Worm (Caenorhabditis elegans) whole organism, dauer: Measurements from ENCODE around the gene gars-1.

Source experiments
- unc-62 ChIP-seq: sonication (generic microtip); optimal IDR thresholded peaks from 2 replicates; lab custom pipeline; 2017; ENCODE audit warnings: missing biosample characterization, missing genetic modification reagents, missing genetic modification characterization

Gene gars-1

ce11 chrIII:5153137-5153536 lies 10.3 kb downstream of the gars-1 start, which contains the start of the genes rbm-42 and grwd-1:
Gene rbm-42 (minus strand): TSS chrIII:5153229.
Gene grwd-1 (plus strand): TSS chrIII:5153464.
- no peak for TF ChIP-seq unc-62 (GFP tag; lab: Kevin White, UChicago)

- no peak for TF ChIP-seq unc-62 (GFP tag; lab: Kevin White, UChicago)
Observed at ce11 chrIII:5150980-5151379, 12.4 kb downstream of the gars-1 start.

- TF ChIP-seq unc-62 (GFP tag; lab: Kevin White, UChicago) = no peak
Observed at ce11 chrIII:5150012-5150411, 13.4 kb downstream of the gars-1 start.

DNA sequence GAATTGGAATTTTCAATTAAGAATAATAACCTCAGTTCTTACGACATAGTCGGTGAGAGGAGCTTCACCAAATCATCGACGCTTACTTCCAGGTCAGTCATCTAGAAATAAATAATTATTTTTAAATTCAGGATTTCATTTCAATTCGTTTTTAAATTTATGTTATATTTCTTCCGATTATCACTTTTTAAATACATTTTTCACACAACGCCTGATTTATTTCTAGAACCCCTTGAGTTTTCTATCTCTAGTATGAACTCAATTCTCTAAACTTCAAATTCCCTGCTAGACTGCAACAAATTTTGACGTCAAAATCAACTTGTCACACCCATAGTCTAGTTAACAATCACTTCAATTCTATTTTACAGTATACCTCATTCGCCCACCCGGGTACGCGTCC lies 13.9 kb downstream of the gars-1 start, which contains the start of gene Y54H5A.2:
TSS of gene Y54H5A.2 (minus strand) at position 101 of the 400 bp plus-strand sequence.
- TF ChIP-seq unc-62 (GFP tag; lab: Kevin White, UChicago) = no peak

DNA sequence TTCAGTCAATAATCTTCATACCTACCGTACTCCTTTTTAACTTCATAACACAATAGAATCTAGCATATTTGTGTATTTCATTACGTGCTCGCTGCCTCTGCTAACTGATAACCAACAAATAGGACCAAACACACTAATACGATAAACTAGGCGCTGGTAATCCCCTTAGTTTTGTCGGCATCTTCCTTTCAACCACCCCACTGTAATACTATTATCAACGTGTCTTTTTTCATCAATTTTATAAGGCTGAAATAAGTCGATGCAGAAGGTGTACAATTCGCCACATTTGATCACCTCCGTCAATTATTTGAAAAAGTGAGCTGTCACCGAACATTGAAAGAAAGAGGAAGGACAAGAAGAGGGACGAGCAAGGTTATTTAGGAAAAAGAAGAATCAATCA lies 16.0 kb downstream of the gars-1 start:
- TF ChIP-seq unc-62 (GFP tag; lab: Kevin White, UChicago) = no peak

DNA sequence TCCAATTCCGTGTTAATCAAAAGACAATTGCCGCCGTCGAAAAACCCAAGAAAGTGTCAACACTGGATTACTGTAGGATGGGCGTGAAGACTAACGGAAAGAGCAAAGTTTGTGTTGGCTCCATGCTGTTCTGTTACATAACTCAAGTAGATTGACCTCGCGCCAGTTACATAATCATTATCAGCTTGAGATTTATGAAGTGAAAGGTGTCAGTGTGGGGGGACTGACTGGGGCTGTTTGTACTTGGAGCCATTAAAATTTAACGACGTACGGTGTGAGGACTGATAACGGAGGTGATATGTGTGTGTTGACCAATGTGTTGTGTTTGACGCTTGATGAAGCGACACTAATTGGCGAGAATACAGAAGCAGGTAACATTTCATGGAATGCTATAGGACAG lies 16.7 kb downstream of the gars-1 start:
- TF ChIP-seq unc-62 (GFP tag; lab: Kevin White, UChicago) = no peak

ce11 chrIII:5145874-5146273 lies 17.6 kb downstream of the gars-1 start:
- no peak for TF ChIP-seq unc-62 (GFP tag; lab: Kevin White, UChicago)

DNA sequence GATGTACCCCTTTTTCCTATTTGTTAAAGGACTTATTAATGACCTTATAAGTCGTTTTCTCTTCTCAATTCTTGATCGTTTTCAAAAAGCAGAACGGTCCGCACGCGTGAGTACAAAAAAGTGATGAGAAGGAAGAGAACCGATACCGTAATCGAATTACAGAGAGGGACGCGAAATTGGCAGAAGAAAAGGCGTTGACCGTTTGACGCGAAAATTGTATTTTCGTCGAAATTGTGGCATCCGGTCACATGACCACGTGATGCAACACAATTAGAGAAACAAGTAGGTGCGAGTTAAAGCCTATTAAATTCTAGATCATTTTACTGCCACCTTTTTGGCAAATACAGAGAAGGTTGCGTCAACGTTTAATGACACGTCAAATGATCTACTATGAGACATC lies 19.3 kb downstream of the gars-1 start:
- TF ChIP-seq unc-62 (GFP tag; lab: Kevin White, UChicago) = no peak

DNA sequence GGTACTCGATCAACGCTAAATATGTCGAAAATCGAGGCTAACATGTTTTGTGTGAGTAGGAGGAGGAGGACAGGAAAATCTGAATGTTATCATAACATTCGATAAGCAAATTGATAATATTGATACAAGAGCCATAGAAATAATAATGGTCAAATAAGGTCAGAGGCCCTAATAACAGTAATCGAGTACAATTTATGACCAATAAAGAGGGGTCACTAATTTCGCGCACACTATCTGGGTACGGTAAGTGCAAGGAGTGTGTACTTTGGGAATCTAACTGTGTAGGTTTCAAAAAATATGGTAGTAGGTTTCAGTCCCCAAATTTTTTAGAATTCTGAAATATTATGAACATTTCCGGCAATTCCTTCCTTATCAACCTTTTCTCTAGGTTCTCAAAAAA lies 19.9 kb downstream of the gars-1 start:
- no peak for TF ChIP-seq unc-62 (GFP tag; lab: Kevin White, UChicago)

- no peak for TF ChIP-seq unc-62 (GFP tag; lab: Kevin White, UChicago)
Observed at ce11 chrIII:5141935-5142334, 21.5 kb downstream of the gars-1 start.

DNA sequence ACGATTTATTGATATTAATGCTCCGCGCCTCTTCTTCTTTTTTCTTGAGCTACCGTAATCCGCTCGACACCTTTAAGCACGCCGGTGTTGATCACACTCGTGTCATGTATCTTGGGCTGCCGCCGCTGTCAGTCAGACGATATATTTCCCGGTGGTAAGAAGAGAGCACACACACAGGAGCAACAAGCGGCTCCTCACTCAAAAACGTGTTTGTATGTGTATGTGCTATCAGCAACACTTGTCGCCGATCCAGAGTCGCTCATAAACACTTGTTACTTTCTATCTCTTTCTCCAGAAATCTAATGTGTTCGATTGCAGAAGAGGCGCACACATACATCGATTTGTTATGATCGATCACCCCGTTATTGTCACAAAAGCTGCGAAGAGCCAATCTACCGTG lies 22.9 kb downstream of the gars-1 start:
- no peak for TF ChIP-seq unc-62 (GFP tag; lab: Kevin White, UChicago)

DNA sequence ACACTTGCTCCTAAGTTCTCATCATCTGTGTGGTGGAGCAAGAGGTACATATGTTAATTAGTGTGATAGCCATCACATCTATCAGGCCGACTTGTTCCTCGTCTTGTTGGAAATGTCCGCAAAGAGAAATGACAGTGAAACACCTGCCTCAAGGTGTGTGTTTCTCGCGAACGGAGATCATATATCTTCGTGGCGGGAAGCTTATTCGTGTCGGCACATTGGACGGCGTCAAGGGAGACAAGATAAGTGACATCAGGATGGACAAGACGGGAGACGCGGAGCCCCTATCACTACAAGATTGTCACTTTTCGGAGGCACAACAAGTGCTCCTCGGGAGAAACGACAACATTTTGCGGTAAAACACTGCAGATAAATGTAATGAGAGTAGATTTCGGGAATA lies 23.7 kb downstream of the gars-1 start:
- TF ChIP-seq unc-62 (GFP tag; lab: Kevin White, UChicago) = no peak

DNA sequence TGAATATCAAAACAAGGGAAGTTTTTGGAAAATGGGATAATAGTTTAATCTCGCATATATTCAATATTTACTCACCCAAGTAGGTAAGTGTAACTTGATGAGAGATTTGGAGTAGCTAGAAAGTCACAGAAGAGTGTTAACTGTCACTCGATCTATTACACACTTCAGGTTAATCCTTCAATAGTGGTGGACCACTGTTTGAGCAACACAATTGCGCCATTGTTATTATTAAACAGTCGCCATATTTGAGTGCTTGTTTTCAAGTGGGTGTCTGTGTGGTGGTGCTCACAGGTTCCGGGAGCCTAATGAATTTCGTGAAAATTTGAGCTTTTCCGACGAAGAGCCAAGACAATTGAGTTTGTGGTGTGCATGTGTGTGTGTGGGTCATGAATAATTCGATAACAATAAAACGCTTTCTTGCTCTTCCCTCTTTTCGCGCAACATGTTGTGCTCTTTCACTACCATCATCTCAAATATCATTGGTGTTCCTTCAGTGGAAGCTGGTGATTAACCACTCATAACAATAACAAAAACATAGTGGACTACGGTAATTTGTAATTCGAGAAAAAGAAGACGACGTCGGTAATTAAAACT lies 24.4 kb downstream of the gars-1 start:
- TF ChIP-seq unc-62 (GFP tag; lab: Kevin White, UChicago) = no peak

ce11 chrIII:5137685-5138084 lies 25.7 kb downstream of the gars-1 start:
- no peak for TF ChIP-seq unc-62 (GFP tag; lab: Kevin White, UChicago)

ce11 chrIII:5137099-5137498 lies 26.3 kb downstream of the gars-1 start:
- TF ChIP-seq unc-62 (GFP tag; lab: Kevin White, UChicago) = no peak

ce11 chrIII:5136033-5136597 lies 27.3 kb downstream of the gars-1 start, which contains the start of gene tbx-2:
Gene tbx-2 (minus strand): TSS chrIII:5136296.
- no peak for TF ChIP-seq unc-62 (GFP tag; lab: Kevin White, UChicago)

DNA sequence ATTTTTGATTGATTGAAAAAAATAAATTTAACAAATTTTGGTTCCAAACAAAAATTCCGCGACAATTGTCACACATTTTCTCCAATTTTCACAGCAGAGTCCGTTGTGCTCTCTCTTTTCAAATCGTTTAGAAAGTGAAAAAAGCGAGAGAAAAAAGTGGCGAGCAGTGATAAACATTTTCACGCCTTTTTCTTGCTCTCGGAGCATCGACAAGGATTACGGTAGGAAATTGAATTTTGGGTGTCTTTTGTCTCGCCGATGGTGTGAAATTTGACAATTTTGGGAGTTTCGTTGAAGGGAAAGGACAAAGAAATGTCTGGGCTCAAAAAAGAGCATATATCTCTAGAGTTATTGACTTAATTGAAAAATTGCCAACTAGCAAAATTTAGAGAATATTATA lies 28.9 kb downstream of the gars-1 start:
- TF ChIP-seq unc-62 (GFP tag; lab: Kevin White, UChicago) = no peak
